1 worm cellular context compared by ENCODE assay signal in the genomic region with DNA sequence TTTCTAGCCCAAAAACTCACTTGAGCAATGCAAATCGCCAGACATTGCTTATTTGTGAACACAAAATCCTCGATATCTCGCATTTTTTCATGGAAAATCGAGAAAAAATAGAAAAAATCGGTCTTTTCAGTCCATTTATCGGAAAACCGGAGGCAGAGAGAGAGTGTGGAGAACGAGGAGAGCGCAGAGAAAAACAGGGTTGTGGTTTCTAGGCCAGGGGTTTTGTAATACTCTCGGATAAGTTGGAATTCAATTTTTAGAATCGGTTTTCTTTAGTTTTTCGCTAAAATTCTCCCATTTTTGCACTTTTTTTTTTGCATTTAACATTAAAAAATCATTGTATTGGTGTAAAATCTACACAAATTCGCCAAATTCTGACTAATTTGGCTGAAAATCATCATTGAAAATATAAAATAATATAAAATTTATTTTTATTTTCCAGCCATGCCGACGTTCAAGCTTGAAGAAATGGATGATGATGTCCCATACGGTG.
TF ChIP-seq lines count a peak whose summit lies in the region.

TSS of gene Y75B8A.24 (minus strand) at position 155 of the 493 bp plus-strand sequence.
TSS of gene Y75B8A.25 (plus strand) at position 443 of the 493 bp plus-strand sequence.

TF ChIP-seq in whole organism, L1 larva, 84 proteins besides CTCF, POLR2A, EP300 and RAD21 (continued from another document):
- TF ChIP-seq efl-1 (optimal IDR thresholded peaks at IDR 0.05; lab: Kevin White, UChicago) (peak; percentile 87 to 90), efl-1 (GFP tag; optimal IDR thresholded peaks at IDR 0.05 in 1 of 2; lab: Kevin White, UChicago) (peak; percentile 85 to 98), isw-1 (GFP tag; IDR thresholded peaks at IDR 0.05; lab: Robert Waterston, UW) (peak; percentile 81), alr-1 (tag; optimal IDR thresholded peaks at IDR 0.05; lab: Kevin White, UChicago; ENCODE audit: borderline replicate concordance) (no peak), nhr-11 (tag; optimal IDR thresholded peaks at IDR 0.05; lab: Kevin White, UChicago) (peak; percentile 48), nhr-71 (tag; optimal IDR thresholded peaks at IDR 0.05; lab: Kevin White, UChicago) (peak; percentile 92), lin-14 (GFP tag; optimal IDR thresholded peaks at IDR 0.05; lab: Kevin White, UChicago) (no peak), ceh-88 (GFP tag; IDR thresholded peaks at IDR 0.05; lab: Robert Waterston, UW) (peak; percentile 38; the same call in 1 of the 2 replicates), zip-4 (GFP tag; optimal IDR thresholded peaks at IDR 0.05; lab: Kevin White, UChicago) (peak; percentile 31), nhr-77 (tag; optimal IDR thresholded peaks at IDR 0.05; lab: Kevin White, UChicago) (peak; percentile 27), ztf-4 (tag; optimal IDR thresholded peaks at IDR 0.05; lab: Kevin White, UChicago) (no peak), hlh-4 (tag; optimal IDR thresholded peaks at IDR 0.05; lab: Kevin White, UChicago) (peak; percentile 36), sox-4 (tag; optimal IDR thresholded peaks at IDR 0.05; lab: Kevin White, UChicago) (peak; percentile 92), elt-3 (tag; optimal IDR thresholded peaks at IDR 0.05; lab: Kevin White, UChicago) (peak in 1 of 6 experiments; percentile 55), ets-5 (GFP tag; IDR thresholded peaks at IDR 0.05; lab: Robert Waterston, UW) (no peak), nhr-76 (tag; optimal IDR thresholded peaks at IDR 0.05; lab: Kevin White, UChicago) (no peak), vab-15 (tag; optimal IDR thresholded peaks at IDR 0.05; lab: Kevin White, UChicago) (no peak), C34B4.2 (tag; optimal IDR thresholded peaks at IDR 0.05; lab: Kevin White, UChicago) (peak; percentile 56), sptf-1 (tag; optimal IDR thresholded peaks at IDR 0.05; lab: Kevin White, UChicago) (no peak), hpl-2 (GFP tag; optimal IDR thresholded peaks at IDR 0.05; lab: Kevin White, UChicago) (no peak), nhr-28 (tag; optimal IDR thresholded peaks at IDR 0.05; lab: Kevin White, UChicago) (no peak), fkh-4 (tag; optimal IDR thresholded peaks at IDR 0.05; lab: Kevin White, UChicago; ENCODE audit: borderline replicate concordance) (peak; percentile 97), tbx-2 (tag; optimal IDR thresholded peaks at IDR 0.05; lab: Kevin White, UChicago) (peak; percentile 93), mab-9 (GFP tag; IDR thresholded peaks at IDR 0.05; lab: Robert Waterston, UW) (peak; percentile 86), fos-1 (tag; optimal IDR thresholded peaks at IDR 0.05; lab: Kevin White, UChicago) (peak; percentile 26), rnt-1 (tag; optimal IDR thresholded peaks at IDR 0.05; lab: Kevin White, UChicago) (peak; percentile 99), unc-130 (tag; optimal IDR thresholded peaks at IDR 0.05; lab: Kevin White, UChicago) (no peak)
